Worm (Caenorhabditis elegans) whole organism, L4/young adult: ENCODE measurements around the gene npp-18.

Source experiments
- W03F9.2 ChIP-seq: fragments of 150-350 bp; optimal IDR thresholded peaks from 2 replicates; lab custom pipeline; 2014; ENCODE audit warnings: missing biosample characterization, missing genetic modification characterization
- him-1 ChIP-seq: sonication (generic microtip); optimal IDR thresholded peaks from 2 replicates; lab custom pipeline; 2016; ENCODE audit warnings: missing genotype, missing genetic modification reagents, missing genetic modification characterization, missing compliant biosample characterization

- TF ChIP-seq W03F9.2 (tag; lab: Kevin White, UChicago) = no peak
- no peak for TF ChIP-seq him-1
These were observed 20.8 kb downstream of the npp-18 start for ce11 chrIII:13317383-13317911.
